Worm (Caenorhabditis elegans): ENCODE results near the gene K08E4.8.

Gene K08E4.8

ce11 chrIV:12021360-12021759, 39.8 kb downstream of the K08E4.8 start:
- peak; percentile 89 for TF ChIP-seq elt-1 (tag; optimal IDR thresholded peaks at IDR 0.05)
- no peak for TF ChIP-seq mml-1 (tag; optimal IDR thresholded peaks at IDR 0.05)
- peak; percentile 92 for TF ChIP-seq nhr-25 (tag; optimal IDR thresholded peaks at IDR 0.05)
- peak; percentile 73 for TF ChIP-seq nhr-43 (tag; optimal IDR thresholded peaks at IDR 0.05; ENCODE audit: poor library complexity, severe bottlenecking)
- TF ChIP-seq sea-2 (GFP tag; optimal IDR thresholded peaks at IDR 0.05), result no peak
- no peak for TF ChIP-seq ceh-16 (tag; optimal IDR thresholded peaks at IDR 0.05)
- TF ChIP-seq lin-15B (tag; optimal IDR thresholded peaks at IDR 0.05), result no peak

- no peak for TF ChIP-seq egl-27 (tag; optimal IDR thresholded peaks at IDR 0.05)
- TF ChIP-seq nhr-43 (tag; optimal IDR thresholded peaks at IDR 0.05; ENCODE audit: poor library complexity, severe bottlenecking), result peak; percentile 10
- no peak for TF ChIP-seq elt-2 (tag; optimal IDR thresholded peaks at IDR 0.05)
- TF ChIP-seq pha-4 (tag; optimal IDR thresholded peaks at IDR 0.05), result no peak
- TF ChIP-seq nhr-25 (tag; optimal IDR thresholded peaks at IDR 0.05), result peak; percentile 80
- no peak for TF ChIP-seq ztf-11 (tag; optimal IDR thresholded peaks at IDR 0.05)
Observed at ce11 chrIV:12018920-12019319, 42.2 kb downstream of the K08E4.8 start.

DNA sequence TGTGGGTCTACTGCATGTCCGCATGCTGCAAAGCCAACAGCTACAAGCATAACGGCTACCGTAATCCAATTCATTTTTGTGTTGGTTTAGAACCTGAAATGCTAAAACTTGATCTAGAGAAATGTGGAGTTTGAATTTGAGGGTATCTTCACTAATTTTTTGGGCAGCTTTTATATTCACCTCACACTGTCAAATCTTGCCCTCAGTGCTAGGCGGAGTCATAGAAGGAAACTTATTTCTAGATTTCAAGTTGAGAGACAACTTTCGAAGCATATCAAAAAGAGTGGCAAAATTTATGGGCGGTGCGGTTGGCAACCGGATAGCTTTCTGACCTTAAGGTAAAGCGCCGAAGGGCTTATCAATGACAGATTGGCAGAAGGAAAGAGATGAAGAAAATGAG, 45.5 kb downstream of the K08E4.8 start, which contains the start of gene lips-6:
Gene lips-6 (minus strand): TSS at position 101 of the 400 bp plus-strand sequence.
- no peak for TF ChIP-seq pqm-1 (tag; optimal IDR thresholded peaks at IDR 0.05)
- TF ChIP-seq mdl-1 (tag; optimal IDR thresholded peaks at IDR 0.05), result no peak
- TF ChIP-seq nhr-12 (tag; optimal IDR thresholded peaks at IDR 0.05), result no peak
- TF ChIP-seq nhr-23 (tag; optimal IDR thresholded peaks at IDR 0.05), result no peak
- TF ChIP-seq lsy-12 (tag; optimal IDR thresholded peaks at IDR 0.05), result no peak
- no peak for TF ChIP-seq ztf-11 (tag; optimal IDR thresholded peaks at IDR 0.05)
- TF ChIP-seq ztf-4 (tag; optimal IDR thresholded peaks at IDR 0.05), result no peak
- no peak for TF ChIP-seq fos-1 (tag; optimal IDR thresholded peaks at IDR 0.05)
- TF ChIP-seq nhr-25 (tag; optimal IDR thresholded peaks at IDR 0.05), result no peak
- no peak for TF ChIP-seq nhr-237 (tag; optimal IDR thresholded peaks at IDR 0.05)
- no peak for TF ChIP-seq daf-12 (tag; optimal IDR thresholded peaks at IDR 0.05)
- no peak for TF ChIP-seq snpc-4 (tag; optimal IDR thresholded peaks at IDR 0.05)

DNA sequence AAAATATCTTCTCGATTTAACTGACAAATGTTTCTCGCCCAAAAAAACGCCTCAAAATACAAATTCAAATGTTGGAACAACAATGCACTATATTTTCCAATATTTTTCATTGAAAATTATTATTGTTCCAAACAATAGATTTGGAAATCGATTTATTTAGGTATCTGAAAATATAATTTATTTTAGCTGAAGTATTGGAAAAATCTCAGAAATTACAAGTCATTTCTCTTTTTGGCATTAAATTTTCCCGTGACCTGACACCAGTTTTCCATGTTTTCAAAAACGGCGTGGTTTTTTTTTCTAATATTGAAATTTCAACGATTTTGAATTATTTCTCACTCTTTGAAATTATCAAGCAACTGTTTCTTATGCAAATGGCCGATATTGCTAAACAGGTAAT, 48.0 kb downstream of the K08E4.8 start, which contains the start of gene spe-17:
Gene spe-17 (plus strand): TSS at position 301 of the 400 bp plus-strand sequence.
- no peak for TF ChIP-seq elt-2 (tag; optimal IDR thresholded peaks at IDR 0.05)
- TF ChIP-seq egl-27 (tag; optimal IDR thresholded peaks at IDR 0.05), result no peak
- no peak for TF ChIP-seq tbx-2 (tag; optimal IDR thresholded peaks at IDR 0.05)
- no peak for TF ChIP-seq nhr-43 (tag; optimal IDR thresholded peaks at IDR 0.05; ENCODE audit: poor library complexity, severe bottlenecking)
- TF ChIP-seq nhr-67 (tag; optimal IDR thresholded peaks at IDR 0.05), result no peak
- TF ChIP-seq ZK546.5 (tag; optimal IDR thresholded peaks at IDR 0.05), result no peak
- TF ChIP-seq elt-3 (tag; optimal IDR thresholded peaks at IDR 0.05), result no peak
- no peak for TF ChIP-seq pha-4 (tag; optimal IDR thresholded peaks at IDR 0.05)
- no peak for TF ChIP-seq ceh-82 (tag; optimal IDR thresholded peaks at IDR 0.05)
- no peak for TF ChIP-seq R02D3.7 (tag; optimal IDR thresholded peaks at IDR 0.05)
- no peak for TF ChIP-seq ama-1 (optimal IDR thresholded peaks at IDR 0.05)
- TF ChIP-seq unc-62 (GFP tag; optimal IDR thresholded peaks at IDR 0.05), result no peak
- no peak for TF ChIP-seq elt-1 (tag; optimal IDR thresholded peaks at IDR 0.05)

DNA sequence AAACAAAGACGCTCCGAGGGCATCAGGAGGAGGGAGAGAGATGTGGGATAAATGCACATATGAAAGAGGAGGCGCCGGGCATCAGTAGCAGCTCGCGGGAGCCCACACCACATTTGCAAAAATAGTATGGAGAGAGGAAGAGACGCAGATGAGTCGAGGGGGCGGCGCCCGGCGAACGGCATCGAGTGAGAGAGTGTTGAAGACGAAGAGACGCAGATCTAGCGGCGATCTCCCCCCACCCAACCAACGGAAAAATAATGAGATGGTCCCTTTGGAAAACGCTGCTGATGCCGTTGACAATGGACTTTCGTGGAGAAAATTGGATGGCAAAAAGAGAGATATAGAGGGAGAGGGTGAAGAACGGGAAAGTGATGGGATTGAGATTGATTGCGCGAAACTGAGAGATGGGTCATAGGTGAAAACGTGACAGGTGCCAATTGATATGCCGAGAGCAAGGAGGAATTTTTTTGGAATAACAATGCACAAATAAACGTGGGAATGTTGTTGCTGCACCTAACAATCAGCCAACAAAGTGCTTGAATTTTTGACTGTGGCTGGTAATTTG, 48.6 kb downstream of the K08E4.8 start:
- no peak for TF ChIP-seq zag-1 (tag; optimal IDR thresholded peaks at IDR 0.05)
- TF ChIP-seq nhr-11 (tag; optimal IDR thresholded peaks at IDR 0.05), result peak; percentile 9
- TF ChIP-seq daf-12 (tag; optimal IDR thresholded peaks at IDR 0.05), result no peak
- TF ChIP-seq unc-62 (GFP tag; optimal IDR thresholded peaks at IDR 0.05), result peak; percentile 61
- TF ChIP-seq nhr-237 (tag; optimal IDR thresholded peaks at IDR 0.05), result no peak
- TF ChIP-seq R02D3.7 (tag; optimal IDR thresholded peaks at IDR 0.05), result no peak
- no peak for TF ChIP-seq nhr-67 (tag; optimal IDR thresholded peaks at IDR 0.05)
- peak; percentile 44 for TF ChIP-seq nfya-1 (tag; optimal IDR thresholded peaks at IDR 0.05; ENCODE audit: insufficient read depth)
- TF ChIP-seq fkh-2 (tag; optimal IDR thresholded peaks at IDR 0.05), result no peak
- TF ChIP-seq snpc-4 (tag; optimal IDR thresholded peaks at IDR 0.05), result no peak
- no peak for TF ChIP-seq nhr-12 (tag; optimal IDR thresholded peaks at IDR 0.05)
- peak; percentile 65 for TF ChIP-seq lin-39 (tag; optimal IDR thresholded peaks at IDR 0.05)
- TF ChIP-seq tbx-2 (tag; optimal IDR thresholded peaks at IDR 0.05), result no peak
- no peak for TF ChIP-seq mml-1 (tag; optimal IDR thresholded peaks at IDR 0.05)
- no peak for TF ChIP-seq ceh-9 (tag; optimal IDR thresholded peaks at IDR 0.05)
- no peak for TF ChIP-seq ceh-28 (tag; optimal IDR thresholded peaks at IDR 0.05)

Data from whole organism, L3 larva.